Worm (Caenorhabditis elegans) whole organism, L4/young adult: ENCODE results near the gene fbxa-106.
"Not testable (repeated sequence)": the region's sequence is repeated elsewhere in the genome, so short reads cannot be mapped to it uniquely, and the experiment has no call there.

Experiments used
- W03F9.2 ChIP-seq: fragments of 150-350 bp; optimal IDR thresholded peaks from 2 replicates; lab custom pipeline; 2014; ENCODE audit warnings: missing biosample characterization, missing genetic modification characterization
- dao-5 ChIP-seq: sonication (generic microtip); optimal IDR thresholded peaks from 2 replicates; lab custom pipeline; 2016; ENCODE audit warnings: missing genotype, missing genetic modification characterization, moderate library complexity, missing compliant biosample characterization
- him-1 ChIP-seq: sonication (generic microtip); optimal IDR thresholded peaks from 2 replicates; lab custom pipeline; 2016; ENCODE audit warnings: missing genotype, missing genetic modification reagents, missing genetic modification characterization, missing compliant biosample characterization

The fbxa-106 gene

DNA sequence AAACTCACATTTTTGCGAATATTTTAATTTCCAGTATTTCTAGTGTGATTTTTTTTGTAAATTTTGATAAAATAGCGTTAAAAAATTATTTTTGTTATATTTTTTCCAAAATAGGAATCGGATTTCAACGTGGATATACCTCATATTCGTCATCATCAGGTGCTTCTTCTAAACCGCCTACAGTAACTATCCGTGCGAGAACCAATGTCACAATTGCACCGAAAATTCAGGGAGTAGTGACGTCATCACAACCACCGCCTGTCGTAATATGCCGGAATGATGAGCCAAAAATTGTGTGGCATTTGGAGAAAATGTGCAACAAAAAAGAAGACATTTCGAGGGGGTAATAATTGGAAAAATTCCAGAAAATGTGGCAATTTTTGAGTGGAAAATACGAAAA, 6.2 kb upstream of the fbxa-106 start:
- TF ChIP-seq him-1 (no peak), W03F9.2 (tag; lab: Kevin White, UChicago) (no peak), dao-5 (no peak)

DNA sequence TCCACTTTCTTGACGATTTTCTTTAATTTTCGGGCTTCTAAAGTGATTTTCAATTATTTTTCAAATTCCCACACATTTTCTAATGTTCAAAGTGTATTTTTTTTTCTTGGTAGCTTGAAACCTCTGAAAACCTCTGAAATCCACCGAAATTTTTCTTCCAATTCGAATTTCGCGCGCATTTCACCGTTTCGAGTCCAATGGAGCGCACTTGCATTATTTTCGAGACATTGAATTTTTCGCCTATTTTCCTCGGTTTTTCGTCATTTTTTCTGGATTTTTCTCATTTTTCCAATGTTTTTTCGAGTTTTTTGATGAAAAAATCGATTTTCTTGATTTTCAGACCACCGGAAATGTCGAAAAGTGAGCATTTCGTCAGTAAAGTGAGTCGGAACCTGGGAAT, 1.8 kb upstream of the fbxa-106 start, which contains the start of gene slr-2:
Gene slr-2, plus strand, starts transcription at position 341 of the 400 bp plus-strand sequence.
- TF ChIP-seq W03F9.2 (tag; lab: Kevin White, UChicago) (no peak), dao-5 (no peak), him-1 (no peak)

DNA sequence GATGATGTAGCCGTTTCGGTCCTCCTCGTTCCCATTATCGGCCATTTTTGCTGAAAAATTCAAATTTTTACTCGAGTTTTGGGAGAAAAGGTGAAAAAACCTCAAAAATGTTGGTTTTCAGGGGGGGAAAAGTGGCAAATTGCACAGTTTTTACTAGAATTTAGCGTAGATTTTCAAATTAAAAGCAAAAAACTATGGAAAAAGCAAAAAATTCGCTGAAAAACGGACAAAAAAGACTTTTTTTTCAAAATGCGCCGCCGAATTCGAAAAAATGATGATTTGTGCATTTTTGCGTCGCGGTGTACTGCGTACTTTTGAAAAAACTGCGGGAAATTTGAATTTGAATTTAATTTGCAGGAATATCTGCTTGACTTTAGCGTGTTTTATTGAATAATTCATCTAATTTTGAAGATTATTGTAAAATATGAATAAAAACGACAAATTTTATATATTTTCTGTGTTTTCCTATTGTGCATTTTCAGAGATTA, 1.2 kb upstream of the fbxa-106 start, which contains the start of gene Y59A8B.12:
Gene Y59A8B.12, minus strand, starts transcription at position 51 of the 488 bp plus-strand sequence.
- TF ChIP-seq W03F9.2 (tag; lab: Kevin White, UChicago) (no peak), him-1 (no peak), dao-5 (no peak)

DNA sequence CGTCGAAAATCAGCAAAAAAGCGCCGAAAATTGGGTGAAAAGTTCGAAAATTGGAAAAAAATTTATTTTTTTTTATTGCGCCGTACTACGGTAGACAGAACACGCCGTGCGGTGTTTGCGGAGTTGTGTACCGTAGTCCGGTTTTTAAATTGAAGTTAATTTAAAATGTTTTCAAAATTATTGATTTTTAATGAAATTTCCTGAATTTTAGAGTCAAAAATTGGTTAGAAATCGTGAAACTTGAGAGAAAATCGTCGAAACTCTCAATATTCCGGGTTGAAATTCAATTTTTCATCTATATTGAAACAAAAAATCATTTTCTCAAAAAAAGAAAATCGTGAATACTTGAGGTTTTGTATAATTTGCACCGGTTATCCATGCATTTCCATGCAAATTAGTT, 3.1 kb downstream of the fbxa-106 start, which contains the start of gene nova-1:
Gene nova-1, minus strand, starts transcription at position 101 of the 400 bp plus-strand sequence.
- no peak for TF ChIP-seq W03F9.2 (tag; lab: Kevin White, UChicago)
- TF ChIP-seq dao-5 = no peak
- no peak for TF ChIP-seq him-1

DNA sequence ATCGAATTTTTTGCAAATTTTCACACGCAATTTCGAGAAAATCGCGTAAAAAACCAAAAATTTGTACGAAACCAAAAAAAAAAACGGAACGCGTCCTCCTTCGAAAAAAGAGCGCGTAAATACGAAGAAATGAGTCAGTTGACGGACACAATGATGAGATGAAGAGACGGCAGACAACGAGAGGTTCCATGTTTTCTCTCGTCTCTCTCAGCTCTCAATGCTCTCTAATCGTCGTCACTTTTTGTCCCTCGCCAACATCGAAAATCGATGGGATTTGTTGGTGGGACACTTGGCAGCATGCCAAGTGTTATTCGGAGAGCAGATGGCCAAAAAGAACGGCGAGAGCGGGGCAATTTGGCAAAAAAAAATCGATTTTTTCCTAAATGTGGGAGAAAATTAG, 5.8 kb downstream of the fbxa-106 start:
- no peak for TF ChIP-seq dao-5
- TF ChIP-seq him-1 = peak; percentile 2
- TF ChIP-seq W03F9.2 (tag; lab: Kevin White, UChicago) = peak; percentile 6

DNA sequence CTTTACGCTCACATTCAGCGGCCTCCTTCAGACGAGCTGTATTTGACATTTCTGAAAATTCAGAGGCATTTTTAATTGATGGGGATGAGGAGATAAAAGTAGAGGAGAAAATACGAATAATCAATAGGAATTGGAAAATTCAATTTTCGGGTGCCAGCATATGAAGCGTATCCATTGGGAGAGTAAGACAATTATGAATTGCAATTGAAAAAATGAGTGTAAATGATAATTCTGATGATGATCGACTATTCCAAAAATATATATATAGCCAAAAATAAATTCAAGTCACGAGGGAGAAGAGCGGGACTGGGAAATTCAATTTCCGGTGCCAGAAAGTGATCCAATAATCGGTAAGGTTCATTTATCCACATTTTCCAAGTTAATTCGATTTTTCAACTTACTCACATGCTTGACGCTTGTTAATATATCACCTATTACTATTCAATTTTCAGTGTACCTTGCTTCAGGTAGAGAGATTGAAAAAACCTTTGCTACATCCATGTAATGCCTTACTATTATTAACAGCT, 18.7 kb downstream of the fbxa-106 start, which contains the start of gene Y59A8B.8:
Gene Y59A8B.8, minus strand, starts transcription at position 51 of the 527 bp plus-strand sequence.
- no peak for TF ChIP-seq W03F9.2 (tag; lab: Kevin White, UChicago)
- TF ChIP-seq him-1 = no peak
- no peak for TF ChIP-seq dao-5

DNA sequence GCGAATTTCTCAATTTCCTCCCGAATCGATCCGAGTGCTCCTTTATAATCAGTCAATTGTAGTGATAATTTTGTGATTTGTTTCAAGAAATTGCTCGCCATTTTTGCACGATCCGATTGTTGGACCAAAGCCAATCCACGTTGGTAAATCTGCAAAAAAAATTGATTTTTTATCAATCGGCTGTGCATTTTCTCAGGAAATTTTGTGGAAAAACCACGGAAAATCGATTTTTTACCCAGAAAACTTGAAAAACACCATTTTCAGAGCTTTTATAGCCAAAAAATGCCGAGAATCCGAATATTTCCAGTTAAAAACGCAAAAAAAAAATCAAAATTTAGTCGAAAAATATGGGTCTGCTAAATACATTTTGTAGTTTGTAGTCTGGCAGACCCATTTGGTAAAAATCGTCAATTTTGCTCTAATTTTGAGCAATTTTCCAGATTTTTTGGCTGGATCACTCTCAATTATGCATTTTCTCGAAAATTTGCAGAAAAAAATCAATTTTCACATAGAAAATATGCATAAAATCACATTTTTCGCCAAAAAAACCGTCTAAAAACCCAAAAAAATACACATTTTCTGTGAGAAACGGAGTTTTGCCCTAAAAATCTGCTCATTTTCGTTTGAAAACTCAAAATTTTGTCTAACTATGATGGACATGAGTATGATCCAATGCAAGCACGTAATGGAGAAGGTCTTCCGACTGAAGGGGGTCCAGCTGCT, 29.5 kb downstream of the fbxa-106 start, which contains the start of the genes Y59A8B.25 and ebp-3:
Gene Y59A8B.25, minus strand, starts transcription at position 101 of the 723 bp plus-strand sequence.
Gene ebp-3, plus strand, starts transcription at position 673 of the 723 bp plus-strand sequence.
- not testable (repeated sequence) for TF ChIP-seq dao-5; him-1; W03F9.2 (tag; lab: Kevin White, UChicago)

DNA sequence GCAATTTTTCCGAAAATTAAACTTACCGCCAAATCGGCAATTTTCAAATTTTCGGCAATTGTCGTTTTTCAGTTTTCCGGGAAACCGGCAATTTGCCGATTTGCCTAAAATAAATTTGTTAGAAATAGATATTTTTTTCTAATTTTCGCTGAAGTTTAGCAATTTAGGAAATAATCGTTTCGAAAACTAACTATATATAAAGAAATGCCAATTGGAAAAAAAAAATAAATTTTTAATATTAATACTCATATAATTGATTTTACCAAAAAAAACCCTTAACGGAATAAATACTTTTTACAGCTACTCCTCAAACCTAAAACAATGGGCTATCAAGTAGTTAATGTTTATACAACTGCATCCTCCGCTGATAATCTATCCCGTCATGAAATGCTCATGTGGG, 41.7 kb downstream of the fbxa-106 start, which contains the start of gene ebp-1:
Gene ebp-1, plus strand, starts transcription at position 301 of the 400 bp plus-strand sequence.
- TF ChIP-seq dao-5 (no peak), him-1 (no peak), W03F9.2 (tag; lab: Kevin White, UChicago) (no peak)
